Fruit fly (Drosophila melanogaster) whole organism, embryonic: ENCODE measurements around the gene Bap60.

Experiments used
- CG12659 ChIP-seq: fragments of 200-800 bp; sonication (Bioruptor generic); optimal IDR thresholded peaks from 3 replicates; lab custom pipeline; 2017; ENCODE audit warnings: mild to moderate bottlenecking, missing biosample characterization, missing genetic modification reagents, missing genetic modification characterization
- CG18599 ChIP-seq: fragments of 200-800 bp; sonication (Bioruptor generic); optimal IDR thresholded peaks from 3 replicates; lab custom pipeline; 2017; ENCODE audit warnings: missing biosample characterization, missing genetic modification characterization, mild to moderate bottlenecking, moderate library complexity, missing genetic modification reagents
- CG31388 ChIP-seq: fragments of 200-800 bp; sonication (Bioruptor generic); optimal IDR thresholded peaks from 2 replicates; lab custom pipeline; 2016; ENCODE audit warnings: missing biosample characterization, missing genetic modification characterization
- CG4617 ChIP-seq: fragments of 200-800 bp; sonication (Bioruptor generic); optimal IDR thresholded peaks from 3 replicates; lab custom pipeline; 2016; ENCODE audit warnings: missing biosample characterization, missing genetic modification characterization, borderline replicate concordance
- Hr3 ChIP-seq: fragments of 200-800 bp; sonication (Bioruptor generic); optimal IDR thresholded peaks from 3 replicates; lab custom pipeline; 2016; ENCODE audit warnings: missing biosample characterization, missing genetic modification characterization
- Hr78 ChIP-seq, 2 experiments: fragments of 200-800 bp in 1 of 2; fragments of >200 bp in 1 of 2; sonication (Bioruptor generic) in 1 of 2; optimal IDR thresholded peaks; 2 replicates each; lab custom pipeline; 2017 to 2019; ENCODE audit warnings: missing biosample characterization in 2 of 2, missing genetic modification characterization in 2 of 2, mild to moderate bottlenecking in 1 of 2, moderate library complexity in 1 of 2
- Oli ChIP-seq: fragments of 200-800 bp; sonication (Bioruptor generic); optimal IDR thresholded peaks from 2 replicates; lab custom pipeline; 2018; ENCODE audit warnings: missing biosample characterization, mild to moderate bottlenecking, missing genetic modification characterization, moderate library complexity
- Side ChIP-seq: fragments of 200-800 bp; sonication (Bioruptor generic); optimal IDR thresholded peaks from 2 replicates; lab custom pipeline; 2016; ENCODE audit warnings: missing biosample characterization, missing genetic modification characterization
- ab ChIP-seq: fragments of 200-800 bp; sonication (Bioruptor generic); optimal IDR thresholded peaks from 2 replicates; lab custom pipeline; 2016; ENCODE audit warnings: missing biosample characterization, missing genetic modification characterization
- dmrt99B ChIP-seq: fragments of 200-800 bp; sonication (Bioruptor generic); optimal IDR thresholded peaks from 2 replicates; lab custom pipeline; 2018; ENCODE audit warnings: missing biosample characterization, mild to moderate bottlenecking, missing genetic modification characterization, moderate library complexity
- sna ChIP-seq: fragments of 200-800 bp; sonication (Bioruptor generic); IDR thresholded peaks from 2 replicates; pipeline ENCODE4 v1.3.6; 2022; ENCODE audit warnings: missing biosample characterization, missing genetic modification characterization; ENCODE audit not compliant: partially characterized antibody
- sr ChIP-seq: fragments of 200-800 bp; sonication (Bioruptor generic); IDR thresholded peaks from 3 replicates; pipeline ENCODE4 v1.3.6; 2022; ENCODE audit warnings: missing biosample characterization, missing genetic modification characterization
- trem ChIP-seq: fragments of 200-800 bp; optimal IDR thresholded peaks from 3 replicates; lab custom pipeline; 2019; ENCODE audit warnings: missing biosample characterization, mild to moderate bottlenecking, missing genetic modification characterization, moderate library complexity
- vfl ChIP-seq: fragments of 200-800 bp; sonication (Bioruptor generic); optimal IDR thresholded peaks from 2 replicates; lab custom pipeline; 2016; ENCODE audit warnings: missing biosample characterization, missing genetic modification characterization

dm6 chrX:13208554-13208953, 49.2 kb upstream of the Bap60 start:
- TF ChIP-seq dmrt99B (no peak), vfl (GFP tag; lab: Kevin White, UChicago) (no peak), Hr78 (GFP tag; optimal IDR thresholded peaks at IDR 0.05; lab: Kevin White, UChicago) (no peak), sr (no peak), sna (GFP tag; lab: Robert Waterston, UW) (no peak), CG12659 (GFP tag; lab: Kevin White, UChicago) (no peak), CG31388 (GFP tag; lab: Kevin White, UChicago) (no peak), trem (tag; lab: Kevin White, UChicago) (no peak), Hr3 (GFP tag; lab: Kevin White, UChicago) (no peak), Oli (tag; lab: Kevin White, UChicago) (no peak), CG18599 (GFP tag; lab: Kevin White, UChicago) (no peak), Side (GFP tag; lab: Kevin White, UChicago) (no peak), ab (GFP tag; lab: Kevin White, UChicago) (no peak), CG4617 (GFP tag; lab: Kevin White, UChicago) (no peak)
